Worm (Caenorhabditis elegans) whole organism, midembryonic: ENCODE results near the gene cutl-21.

Experiments used
- T22C8.4 ChIP-seq: fragments of 200-800 bp; sonication (Bioruptor generic); IDR thresholded peaks from 2 replicates; pipeline ENCODE4 v1.3.6; 2022; ENCODE audit warnings: missing genetic modification characterization, missing compliant biosample characterization
- cog-1 ChIP-seq: sonication (generic microtip); optimal IDR thresholded peaks from 2 replicates; lab custom pipeline; 2016; ENCODE audit warnings: missing genetic modification characterization, missing compliant biosample characterization
- flt-1 ChIP-seq: fragments of 200-800 bp; sonication (Bioruptor generic); IDR thresholded peaks from 2 replicates; pipeline ENCODE4 v1.3.6; 2022; ENCODE audit warnings: missing genetic modification characterization, missing compliant biosample characterization
- klf-2 ChIP-seq: fragments of 200-800 bp; sonication (Bioruptor generic); conservative IDR thresholded peaks from 2 replicates; pipeline ENCODE4 v1.3.6; 2022; ENCODE audit warnings: missing genetic modification reagents, missing genetic modification characterization, missing compliant biosample characterization
- med-1 ChIP-seq: sonication (generic microtip); optimal IDR thresholded peaks from 2 replicates; lab custom pipeline; 2017; ENCODE audit warnings: missing genetic modification characterization, mild to moderate bottlenecking, missing compliant biosample characterization, antibody characterized with exemption, missing genetic modification reagents; ENCODE audit not compliant: insufficient read depth
- ref-1 ChIP-seq: fragments of 200-800 bp; sonication (Bioruptor generic); conservative IDR thresholded peaks from 2 replicates; pipeline ENCODE4 v1.3.6; 2022; ENCODE audit warnings: missing genetic modification reagents, missing genetic modification characterization, missing compliant biosample characterization
- tab-1 ChIP-seq: fragments of 200-800 bp; sonication (Bioruptor generic); IDR thresholded peaks from 2 replicates; pipeline ENCODE4 v1.3.6; 2022; ENCODE audit warnings: missing genetic modification characterization, missing compliant biosample characterization
- ztf-23 ChIP-seq: fragments of 200-800 bp; sonication (Bioruptor generic); IDR thresholded peaks from 2 replicates; pipeline ENCODE4 v1.3.6; 2022; ENCODE audit warnings: missing genetic modification reagents, missing genetic modification characterization, missing compliant biosample characterization
- ztf-29 ChIP-seq: fragments of 200-800 bp; sonication (Bioruptor generic); IDR thresholded peaks from 2 replicates; pipeline ENCODE4 v1.3.6; 2022; ENCODE audit warnings: missing genetic modification reagents, missing genetic modification characterization, missing compliant biosample characterization

Gene cutl-21

DNA sequence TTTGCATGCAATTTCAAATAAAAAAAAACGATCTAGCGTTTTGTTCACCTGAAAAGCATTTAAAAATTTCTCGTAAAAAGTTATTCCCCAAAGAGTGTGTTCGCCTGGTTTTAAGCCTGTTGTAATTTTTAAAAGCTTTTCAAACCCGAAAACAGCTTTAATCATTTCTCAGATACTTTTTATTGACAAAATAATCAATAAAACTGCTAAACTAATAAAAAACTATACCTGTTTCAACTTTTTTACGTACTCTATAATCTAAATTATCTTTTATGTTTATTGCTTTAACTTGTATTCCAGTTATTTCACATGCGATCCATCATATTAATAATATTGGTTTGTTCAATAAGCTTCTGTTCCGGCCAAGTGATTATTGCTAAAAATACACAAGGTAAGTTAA is at the start of gene cutl-21:
TSS of gene cutl-21 (plus strand) at position 301 of the 400 bp plus-strand sequence.
- no peak for TF ChIP-seq ztf-23 (GFP tag; lab: Robert Waterston, UW)
- TF ChIP-seq klf-2 (GFP tag; lab: Robert Waterston, UW) = no peak
- no peak for TF ChIP-seq ztf-29 (GFP tag; lab: Robert Waterston, UW)
- TF ChIP-seq ref-1 (GFP tag; lab: Robert Waterston, UW) = no peak
- no peak for TF ChIP-seq med-1 (GFP tag; lab: Kevin White, UChicago)
- no peak for TF ChIP-seq tab-1 (GFP tag; lab: Robert Waterston, UW)
- no peak for TF ChIP-seq cog-1 (tag; lab: Kevin White, UChicago)
- no peak for TF ChIP-seq T22C8.4
- no peak for TF ChIP-seq flt-1 (GFP tag; lab: Robert Waterston, UW)

DNA sequence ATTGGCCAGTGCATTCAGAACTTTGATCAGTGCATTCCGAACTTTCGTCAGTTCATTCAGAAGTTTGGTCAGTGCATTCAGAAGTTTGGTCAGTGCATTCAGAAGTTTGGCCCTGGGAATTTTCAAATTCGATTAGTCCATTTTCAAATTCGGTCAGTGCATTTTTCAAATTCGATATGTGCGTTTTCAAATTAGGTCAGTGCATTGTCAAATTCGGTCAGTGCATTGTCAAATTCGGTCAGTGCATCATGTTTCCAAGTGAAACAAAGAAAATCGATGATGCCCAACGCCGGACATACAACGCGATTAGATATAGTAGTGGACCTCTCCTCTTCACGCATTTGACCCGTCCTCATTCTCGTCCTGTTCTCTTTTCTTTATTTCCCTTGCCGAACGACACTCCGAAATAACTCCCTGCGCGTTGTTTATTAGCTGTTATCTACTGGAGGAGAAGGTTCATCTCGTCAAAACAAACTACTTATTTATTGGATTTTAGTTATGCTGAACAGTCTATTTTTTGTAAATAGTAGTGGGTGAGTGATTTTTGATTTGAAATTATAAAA is 49.6 kb upstream of the cutl-21 start, which contains the start of gene apm-3:
TSS of gene apm-3 (plus strand) at position 477 of the 563 bp plus-strand sequence.
- TF ChIP-seq ztf-29 (GFP tag; lab: Robert Waterston, UW) (no peak), cog-1 (tag; lab: Kevin White, UChicago) (peak; percentile 36), T22C8.4 (0 out of 2 replicates have a peak, but pooled peaks have one; percentile 17), klf-2 (GFP tag; lab: Robert Waterston, UW) (no peak), tab-1 (GFP tag; lab: Robert Waterston, UW) (0 out of 2 replicates have a peak, but pooled peaks have one; percentile 53)

DNA sequence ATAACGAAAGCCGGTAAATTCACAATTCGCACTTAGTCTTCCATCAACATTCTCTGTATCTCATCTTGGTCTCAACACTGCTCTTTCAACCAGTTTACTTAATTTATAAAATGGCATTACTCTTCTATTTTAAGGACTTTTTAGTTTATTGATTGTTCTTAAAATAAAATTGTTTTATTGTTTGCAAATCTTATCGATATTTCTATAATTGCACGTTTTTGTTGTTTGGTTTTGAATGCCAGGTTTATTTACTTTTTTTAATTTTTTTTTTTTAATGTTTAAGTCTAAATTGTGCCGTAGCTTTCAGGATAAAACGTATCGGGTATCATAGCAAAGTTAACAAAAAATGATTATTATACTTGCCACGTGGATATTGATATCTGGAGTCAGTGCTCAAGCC is 46.6 kb upstream of the cutl-21 start, which contains the start of gene chil-10:
TSS of gene chil-10 (plus strand) at position 301 of the 400 bp plus-strand sequence.
- TF ChIP-seq T22C8.4 (no peak), tab-1 (GFP tag; lab: Robert Waterston, UW) (no peak), cog-1 (tag; lab: Kevin White, UChicago) (no peak)

DNA sequence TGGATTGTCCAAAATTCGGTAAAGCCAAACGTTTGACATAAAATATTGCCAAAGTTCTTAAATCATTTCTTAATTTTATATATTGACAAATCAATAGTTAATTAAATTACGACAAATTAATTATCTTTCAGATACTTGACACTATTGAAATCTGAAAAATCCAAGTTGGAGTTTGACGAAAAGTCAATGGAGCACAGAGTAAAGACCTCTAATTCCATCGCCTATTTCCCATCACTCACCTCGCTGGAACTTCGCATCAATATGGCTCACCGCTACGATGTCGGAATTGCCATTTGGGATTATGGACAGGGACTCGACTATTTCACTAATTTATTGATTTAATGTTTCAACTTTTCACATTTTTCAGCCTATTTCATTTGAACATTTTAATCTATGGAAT is 44.0 kb upstream of the cutl-21 start:
- no peak for TF ChIP-seq med-1 (GFP tag; lab: Kevin White, UChicago)
- no peak for TF ChIP-seq ref-1 (GFP tag; lab: Robert Waterston, UW)
- TF ChIP-seq ztf-23 (GFP tag; lab: Robert Waterston, UW) = no peak
- TF ChIP-seq tab-1 (GFP tag; lab: Robert Waterston, UW) = no peak
- TF ChIP-seq cog-1 (tag; lab: Kevin White, UChicago) = no peak
- TF ChIP-seq ztf-29 (GFP tag; lab: Robert Waterston, UW) = no peak
- TF ChIP-seq T22C8.4 = no peak
- TF ChIP-seq flt-1 (GFP tag; lab: Robert Waterston, UW) = no peak
- no peak for TF ChIP-seq klf-2 (GFP tag; lab: Robert Waterston, UW)

DNA sequence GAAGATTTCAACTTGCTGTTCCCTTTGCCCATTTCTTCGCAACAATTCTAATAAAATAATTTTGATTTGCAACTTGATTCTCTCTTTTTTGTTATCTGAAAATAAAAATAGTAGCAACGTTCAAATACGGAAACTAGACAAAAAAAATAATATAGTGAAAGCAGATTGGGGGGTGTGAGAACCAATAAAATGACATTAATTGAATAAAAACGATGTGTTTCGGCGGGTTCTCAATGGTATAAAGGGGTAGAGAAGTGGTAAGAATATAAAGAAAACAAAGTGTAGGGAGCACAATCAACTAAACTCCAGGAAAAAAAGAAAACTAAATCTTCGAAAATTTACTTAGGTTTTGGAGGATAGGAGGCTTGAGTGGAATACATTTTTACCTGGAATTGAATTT is 41.0 kb upstream of the cutl-21 start, which contains the start of gene ncs-1:
TSS of gene ncs-1 (minus strand) at position 101 of the 400 bp plus-strand sequence.
- TF ChIP-seq ztf-29 (GFP tag; lab: Robert Waterston, UW) (no peak), cog-1 (tag; lab: Kevin White, UChicago) (no peak), ztf-23 (GFP tag; lab: Robert Waterston, UW) (no peak), T22C8.4 (no peak), klf-2 (GFP tag; lab: Robert Waterston, UW) (no peak), med-1 (GFP tag; lab: Kevin White, UChicago) (no peak)

DNA sequence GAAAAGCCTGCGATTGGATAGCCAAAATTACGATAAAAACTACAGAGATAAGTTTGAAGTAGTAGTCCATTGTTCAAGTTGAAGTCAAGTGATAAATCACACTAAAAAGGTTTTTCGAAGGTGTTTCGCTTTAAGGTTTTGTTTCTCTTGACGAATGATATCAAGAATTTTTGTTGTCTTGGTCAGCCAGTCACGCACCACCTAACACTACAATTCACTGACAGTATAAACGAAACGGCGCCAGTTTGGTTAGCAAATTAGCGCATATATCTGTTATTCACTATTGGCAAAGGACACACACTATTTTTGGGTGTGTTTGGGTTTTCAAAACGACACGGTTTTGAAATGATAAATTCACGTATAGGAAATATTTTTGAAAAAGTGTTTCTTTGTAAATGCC is 34.1 kb upstream of the cutl-21 start, which contains the start of gene C44C1.6:
TSS of gene C44C1.6 (minus strand) at position 199 of the 400 bp plus-strand sequence.
- TF ChIP-seq flt-1 (GFP tag; lab: Robert Waterston, UW) (no peak), klf-2 (GFP tag; lab: Robert Waterston, UW) (no peak), ref-1 (GFP tag; lab: Robert Waterston, UW) (no peak), ztf-29 (GFP tag; lab: Robert Waterston, UW) (no peak), cog-1 (tag; lab: Kevin White, UChicago) (no peak), T22C8.4 (no peak), tab-1 (GFP tag; lab: Robert Waterston, UW) (no peak), med-1 (GFP tag; lab: Kevin White, UChicago) (no peak), ztf-23 (GFP tag; lab: Robert Waterston, UW) (no peak)

DNA sequence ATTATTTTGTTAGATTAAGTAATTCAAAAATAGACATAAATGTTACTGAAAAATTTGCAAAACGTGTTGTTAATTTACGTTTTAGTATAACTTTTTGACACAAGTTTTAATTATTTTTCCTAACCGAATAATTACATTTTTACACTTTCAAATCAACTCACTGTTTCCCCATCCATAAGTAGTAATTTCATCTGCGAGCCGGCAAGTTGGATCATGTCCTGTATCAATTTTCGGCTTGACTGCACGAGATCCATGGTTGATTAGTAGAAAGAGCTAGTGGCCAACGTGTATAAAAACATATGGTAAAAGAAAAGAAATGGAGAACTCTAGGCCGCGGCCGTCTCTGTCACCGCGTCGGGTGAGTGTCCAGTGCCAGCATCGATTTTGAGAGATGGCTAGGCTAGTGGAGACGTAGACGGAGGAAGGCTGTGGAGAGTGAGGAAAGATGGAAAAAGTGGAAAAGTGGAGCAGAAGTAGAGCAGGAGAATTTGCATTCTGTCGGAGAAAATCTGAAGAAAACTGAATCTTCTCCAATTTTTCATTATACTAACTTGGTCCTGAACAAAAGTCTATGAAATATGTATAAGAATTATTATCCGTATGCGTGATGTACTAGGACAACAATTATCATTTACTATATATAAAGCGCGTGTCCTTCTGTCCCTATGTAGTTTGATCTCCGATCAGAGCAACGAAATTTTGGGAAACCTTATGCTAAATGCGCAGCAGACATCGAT is 29.5 kb upstream of the cutl-21 start, which contains the start of gene vps-45:
TSS of gene vps-45 (minus strand) at position 350 of the 737 bp plus-strand sequence.
- TF ChIP-seq klf-2 (GFP tag; lab: Robert Waterston, UW) (no peak), ref-1 (GFP tag; lab: Robert Waterston, UW) (no peak), T22C8.4 (peak; percentile 78; the same call in 1 of the 2 replicates), ztf-29 (GFP tag; lab: Robert Waterston, UW) (no peak), ztf-23 (GFP tag; lab: Robert Waterston, UW) (no peak)

DNA sequence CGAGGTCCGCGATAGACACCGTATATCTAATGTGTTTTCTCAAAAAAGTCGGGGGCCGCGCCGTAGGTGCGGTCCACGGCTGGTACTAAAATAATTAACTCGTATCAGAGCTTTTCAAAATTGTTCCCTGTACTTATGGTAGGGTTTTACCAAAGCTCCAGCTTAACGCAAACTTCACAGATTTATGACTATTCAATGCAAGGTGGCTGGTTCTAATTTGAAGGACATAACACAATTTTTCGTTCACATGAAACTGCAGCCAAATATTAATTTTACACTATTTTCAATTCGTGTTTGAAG is 29.0 kb upstream of the cutl-21 start:
- TF ChIP-seq med-1 (GFP tag; lab: Kevin White, UChicago) (no peak), ref-1 (GFP tag; lab: Robert Waterston, UW) (no peak), ztf-29 (GFP tag; lab: Robert Waterston, UW) (no peak), tab-1 (GFP tag; lab: Robert Waterston, UW) (no peak), klf-2 (GFP tag; lab: Robert Waterston, UW) (no peak), ztf-23 (GFP tag; lab: Robert Waterston, UW) (no peak), cog-1 (tag; lab: Kevin White, UChicago) (no peak), flt-1 (GFP tag; lab: Robert Waterston, UW) (no peak), T22C8.4 (no peak)
